Worm (Caenorhabditis elegans): ENCODE results near the gene F22F7.12.

The F22F7.12 gene

ce11 chrV:2150876-2151275 lies 6.6 kb upstream of the F22F7.12 start, which contains the start of gene C45H4.13:
Gene C45H4.13 (minus strand): TSS chrV:2150976.
- no peak for TF ChIP-seq ceh-48 (tag; optimal IDR thresholded peaks at IDR 0.05)
- no peak for TF ChIP-seq sdc-2 (tag; optimal IDR thresholded peaks at IDR 0.05)
- TF ChIP-seq ceh-31 (tag; optimal IDR thresholded peaks at IDR 0.05), result no peak
- no peak for TF ChIP-seq tbx-7 (tag; optimal IDR thresholded peaks at IDR 0.05)
- TF ChIP-seq Y22D7AL.16 (tag; optimal IDR thresholded peaks at IDR 0.05), result no peak
- no peak for TF ChIP-seq T23F11.4 (GFP tag; optimal IDR thresholded peaks at IDR 0.05)
- no peak for TF ChIP-seq npax-4 (tag; optimal IDR thresholded peaks at IDR 0.05)
- TF ChIP-seq mec-3 (tag; optimal IDR thresholded peaks at IDR 0.05; ENCODE audit: borderline replicate concordance), result no peak
- TF ChIP-seq sox-4 (tag; optimal IDR thresholded peaks at IDR 0.05), result no peak
- no peak for TF ChIP-seq elt-2 (tag; optimal IDR thresholded peaks at IDR 0.05)
- no peak for TF ChIP-seq ceh-14 (tag; optimal IDR thresholded peaks at IDR 0.05)

DNA sequence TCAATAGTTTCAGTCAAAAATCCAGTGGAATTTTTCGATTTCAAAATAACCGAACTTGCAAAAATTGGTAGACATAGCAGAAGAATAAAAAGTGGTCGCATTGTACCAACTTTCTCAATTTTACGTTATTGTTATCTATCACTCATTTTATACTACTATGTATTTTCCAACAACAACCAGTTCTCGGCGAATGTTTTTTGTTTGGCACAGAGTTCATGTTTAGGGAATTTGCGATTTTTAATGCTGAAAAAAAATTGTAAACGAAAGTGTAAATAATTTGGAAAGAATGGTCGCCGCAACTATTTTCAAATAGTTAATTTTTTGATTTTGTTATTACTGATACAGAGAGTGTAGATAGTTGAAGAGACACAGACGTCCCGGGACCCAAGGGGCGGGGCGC lies 5.1 kb upstream of the F22F7.12 start, which contains the start of gene C45H4.21:
Gene C45H4.21 (minus strand): TSS at position 101 of the 400 bp plus-strand sequence.
- no peak for TF ChIP-seq rnt-1 (tag; optimal IDR thresholded peaks at IDR 0.05)

DNA sequence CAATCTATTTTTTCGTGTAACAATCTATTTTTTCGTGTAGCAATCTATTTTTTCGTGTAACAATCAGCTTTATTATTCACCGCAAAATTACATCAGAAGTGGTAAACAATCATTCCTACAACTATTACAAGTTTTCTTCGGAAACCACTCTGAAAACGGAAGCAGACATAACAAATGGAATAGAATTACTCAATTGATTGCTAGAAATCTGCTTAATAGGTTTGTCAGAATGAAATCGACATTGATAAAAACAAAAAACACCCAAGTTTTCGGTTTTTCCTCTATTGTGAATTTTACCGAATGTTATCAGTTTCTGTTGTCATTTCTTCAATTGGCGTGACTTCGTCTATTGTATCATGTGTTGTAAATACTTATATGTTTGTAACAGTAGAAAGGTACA lies 2.5 kb upstream of the F22F7.12 start, which contains the start of gene srbc-20:
Gene srbc-20 (plus strand): TSS at position 301 of the 400 bp plus-strand sequence.
- TF ChIP-seq elt-4 (tag; optimal IDR thresholded peaks at IDR 0.05), result no peak
- no peak for TF ChIP-seq pros-1 (tag; optimal IDR thresholded peaks at IDR 0.05)
- TF ChIP-seq fkh-10 (GFP tag; optimal IDR thresholded peaks at IDR 0.05), result no peak
- TF ChIP-seq nhr-11 (tag; optimal IDR thresholded peaks at IDR 0.05), result no peak
- TF ChIP-seq C38D4.7 (GFP tag; optimal IDR thresholded peaks at IDR 0.05), result no peak
- TF ChIP-seq ceh-48 (tag; optimal IDR thresholded peaks at IDR 0.05), result no peak
- TF ChIP-seq pqm-1 (tag; optimal IDR thresholded peaks at IDR 0.05), result no peak
- TF ChIP-seq ceh-19 (GFP tag; optimal IDR thresholded peaks at IDR 0.05), result no peak
- no peak for TF ChIP-seq lin-11 (tag; optimal IDR thresholded peaks at IDR 0.05)
- no peak for TF ChIP-seq lim-6 (tag; optimal IDR thresholded peaks at IDR 0.05)
- no peak for TF ChIP-seq mec-3 (tag; optimal IDR thresholded peaks at IDR 0.05; ENCODE audit: borderline replicate concordance)
- TF ChIP-seq zip-5 (tag; optimal IDR thresholded peaks at IDR 0.05), result no peak
- no peak for TF ChIP-seq dmd-4 (tag; optimal IDR thresholded peaks at IDR 0.05; ENCODE audit: borderline replicate concordance)

- TF ChIP-seq sox-4 (tag; optimal IDR thresholded peaks at IDR 0.05), result no peak
- no peak for TF ChIP-seq unc-55 (GFP tag; optimal IDR thresholded peaks at IDR 0.05)
- no peak for TF ChIP-seq tbx-2 (tag; optimal IDR thresholded peaks at IDR 0.05)
- TF ChIP-seq hlh-8 (tag; optimal IDR thresholded peaks at IDR 0.05), result no peak
- no peak for TF ChIP-seq fax-1 (tag; optimal IDR thresholded peaks at IDR 0.05)
- no peak for TF ChIP-seq ceh-14 (tag; optimal IDR thresholded peaks at IDR 0.05)
- TF ChIP-seq gmeb-2 (tag; optimal IDR thresholded peaks at IDR 0.05), result no peak
- no peak for TF ChIP-seq ceh-30 (tag; optimal IDR thresholded peaks at IDR 0.05)
- TF ChIP-seq ceh-22 (tag; optimal IDR thresholded peaks at IDR 0.05), result no peak
- no peak for TF ChIP-seq lim-6 (tag; optimal IDR thresholded peaks at IDR 0.05)
- TF ChIP-seq K02D7.2 (tag; optimal IDR thresholded peaks at IDR 0.05), result no peak
- no peak for TF ChIP-seq F13H6.1 (tag; optimal IDR thresholded peaks at IDR 0.05)
- TF ChIP-seq ztf-16 (tag; optimal IDR thresholded peaks at IDR 0.05), result no peak
- TF ChIP-seq ceh-6 (GFP tag; optimal IDR thresholded peaks at IDR 0.05), result no peak
- TF ChIP-seq hlh-15 (tag; optimal IDR thresholded peaks at IDR 0.05), result no peak
- no peak for TF ChIP-seq unc-3 (GFP tag; conservative IDR thresholded peaks at IDR 0.05)
- no peak for TF ChIP-seq unc-3 (tag; optimal IDR thresholded peaks at IDR 0.05)
Measured at ce11 chrV:2146044-2146443, 1.7 kb upstream of the F22F7.12 start, which contains the start of gene str-52. Gene str-52 (minus strand): TSS chrV:2146144.

- TF ChIP-seq ttx-3 (tag; optimal IDR thresholded peaks at IDR 0.05) (no peak), pat-9 (tag; optimal IDR thresholded peaks at IDR 0.05) (no peak), pha-4 (tag; optimal IDR thresholded peaks at IDR 0.05) (no peak), ceh-14 (tag; optimal IDR thresholded peaks at IDR 0.05) (no peak), mec-3 (tag; optimal IDR thresholded peaks at IDR 0.05; ENCODE audit: borderline replicate concordance) (no peak), K02D7.2 (tag; optimal IDR thresholded peaks at IDR 0.05) (no peak), hlh-8 (tag; optimal IDR thresholded peaks at IDR 0.05) (no peak), hlh-6 (tag; optimal IDR thresholded peaks at IDR 0.05) (no peak), dve-1 (tag; optimal IDR thresholded peaks at IDR 0.05) (no peak), pag-3 (tag; optimal IDR thresholded peaks at IDR 0.05; ENCODE audit: borderline replicate concordance) (no peak), ceh-2 (tag; optimal IDR thresholded peaks at IDR 0.05) (no peak)
Measured at ce11 chrV:2139918-2140317, 4.4 kb downstream of the F22F7.12 start, which contains the start of gene F22F7.7. Gene F22F7.7 (minus strand): TSS chrV:2140042.
